Worm (Caenorhabditis elegans): ENCODE results near the gene col-152.

DNA sequence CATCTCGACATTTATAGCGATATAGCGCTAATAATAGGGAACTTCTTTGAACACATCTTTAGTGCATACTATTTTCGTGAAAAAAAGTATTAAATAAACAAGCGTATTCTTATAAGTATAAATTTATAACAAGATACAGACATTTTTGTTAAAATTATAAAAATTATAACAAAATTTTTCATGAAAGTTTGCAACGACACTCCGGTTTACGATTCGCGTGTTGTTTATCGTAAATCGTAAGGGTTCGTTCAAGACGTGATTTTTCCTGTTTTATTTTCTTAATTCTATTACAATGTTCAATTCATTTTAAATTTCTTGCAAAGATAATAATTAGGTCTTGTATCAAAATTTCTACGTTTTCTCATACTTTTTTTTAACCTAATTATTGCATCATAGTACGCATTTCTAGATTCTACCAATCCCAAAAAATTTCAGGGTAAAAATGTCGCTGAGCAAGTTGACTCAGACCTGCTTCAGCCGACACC lies 38.0 kb downstream of the col-152 start, which contains the start of gene scpl-4:
- TF ChIP-seq ceh-6 (GFP tag; optimal IDR thresholded peaks at IDR 0.05) (no peak), pag-3 (tag; optimal IDR thresholded peaks at IDR 0.05; ENCODE audit: borderline replicate concordance) (no peak)

All from whole organism, late embryonic.